Fruit fly (Drosophila melanogaster): ENCODE results near the gene CG43373.
A peak's percentile ranks its signal among the peaks of the same experiment; 100 is the strongest.

The CG43373 gene

dm6 chr3L:16483524-16484370 lies 59.4 kb downstream of the CG43373 start, which contains the start of gene aos (continued):
- TF ChIP-seq chn (GFP tag; optimal IDR thresholded peaks at IDR 0.05), result peak; percentile 55
- peak; percentile 75 for TF ChIP-seq nom (GFP tag; optimal IDR thresholded peaks at IDR 0.05)
- peak; percentile 71 for TF ChIP-seq lmd (GFP tag; IDR thresholded peaks at IDR 0.05)
- peak; percentile 62 for TF ChIP-seq Mrtf (GFP tag; IDR thresholded peaks at IDR 0.05)
- TF ChIP-seq CG4617 (GFP tag; optimal IDR thresholded peaks at IDR 0.05; ENCODE audit: borderline replicate concordance), result peak; percentile 43
- TF ChIP-seq ase (GFP tag; IDR thresholded peaks at IDR 0.05), result peak; percentile 34; the same call in 2 of the 3 replicates
- peak; percentile 68 for TF ChIP-seq E2f2 (GFP tag; IDR thresholded peaks at IDR 0.05)
- TF ChIP-seq HmgD (GFP tag; optimal IDR thresholded peaks at IDR 0.05), result no peak
- no peak for TF ChIP-seq btn (GFP tag; optimal IDR thresholded peaks at IDR 0.05)
- peak; percentile 79 for TF ChIP-seq NfI (GFP tag; optimal IDR thresholded peaks at IDR 0.05)
- peak; percentile 70 for TF ChIP-seq Elba2 (GFP tag; optimal IDR thresholded peaks at IDR 0.05)
- peak; percentile 17 for TF ChIP-seq CHES-1-like (GFP tag; optimal IDR thresholded peaks at IDR 0.05)
- TF ChIP-seq CG17612 (GFP tag; IDR thresholded peaks at IDR 0.05), result no peak
- TF ChIP-seq CG34376 (GFP tag; optimal IDR thresholded peaks at IDR 0.05), result no peak
- TF ChIP-seq Hsf (GFP tag; optimal IDR thresholded peaks at IDR 0.05), result peak; percentile 67
- peak; percentile 41; the same call in 1 of the 3 replicates for TF ChIP-seq CG7357 (GFP tag; IDR thresholded peaks at IDR 0.05)
- TF ChIP-seq croc (GFP tag; conservative IDR thresholded peaks at IDR 0.05), result peak; percentile 90
- no peak for TF ChIP-seq ci (GFP tag; IDR thresholded peaks at IDR 0.05)
- peak; percentile 99 for TF ChIP-seq CG7556 (GFP tag; optimal IDR thresholded peaks at IDR 0.05)
- TF ChIP-seq mld (GFP tag; IDR thresholded peaks at IDR 0.05; ENCODE audit: partially characterized antibody), result peak; percentile 36; the same call in 1 of the 3 replicates
- peak; percentile 18; the same call in 1 of the 2 replicates for TF ChIP-seq CG43689 (GFP tag; IDR thresholded peaks at IDR 0.05)
- TF ChIP-seq CG12071 (GFP tag; optimal IDR thresholded peaks at IDR 0.05), result no peak
- TF ChIP-seq Nf-YB (GFP tag; optimal IDR thresholded peaks at IDR 0.05), result peak; percentile 82
- no peak for TF ChIP-seq ERR (GFP tag; optimal IDR thresholded peaks at IDR 0.05)
- TF ChIP-seq Ets97D (GFP tag; optimal IDR thresholded peaks at IDR 0.05), result no peak
- TF ChIP-seq cg (GFP tag; optimal IDR thresholded peaks at IDR 0.05), result peak; percentile 64
- TF ChIP-seq Nf-YA (GFP tag; IDR thresholded peaks at IDR 0.05), result peak; percentile 70
- TF ChIP-seq D19A (tag; optimal IDR thresholded peaks at IDR 0.05), result peak; percentile 91
- TF ChIP-seq gt (GFP tag; IDR thresholded peaks at IDR 0.05), result peak; percentile 56; the same call in 1 of the 2 replicates
- peak; percentile 37 for TF ChIP-seq CG1647 (GFP tag; optimal IDR thresholded peaks at IDR 0.05)
- peak in 1 of 2 experiments; percentile 95 for TF ChIP-seq eve (GFP tag; optimal IDR thresholded peaks at IDR 0.05)
- TF ChIP-seq sim (GFP tag; IDR thresholded peaks at IDR 0.05), result peak; percentile 37; the same call in 1 of the 2 replicates
- TF ChIP-seq dati (GFP tag; IDR thresholded peaks at IDR 0.05), result no peak
- peak; percentile 84 for TF ChIP-seq CG6765 (GFP tag; optimal IDR thresholded peaks at IDR 0.05)
- peak; percentile 60 for TF ChIP-seq Awh (GFP tag; IDR thresholded peaks at IDR 0.05)
- TF ChIP-seq tio (GFP tag; optimal IDR thresholded peaks at IDR 0.05), result peak; percentile 93
- peak; percentile 89 for TF ChIP-seq zen (tag; optimal IDR thresholded peaks at IDR 0.05)
- TF ChIP-seq CG11247 (GFP tag; IDR thresholded peaks at IDR 0.05), result 0 out of 2 replicates have a peak, but pooled peaks have one; percentile 10
- TF ChIP-seq CG13123 (GFP tag; optimal IDR thresholded peaks at IDR 0.05), result peak; percentile 74
- TF ChIP-seq CG8388 (GFP tag; optimal IDR thresholded peaks at IDR 0.05), result peak; percentile 95
- peak; percentile 81 for TF ChIP-seq CG3065 (GFP tag; optimal IDR thresholded peaks at IDR 0.05)
- no peak; the same call in 1 of the 2 replicates for TF ChIP-seq onecut (GFP tag; IDR thresholded peaks at IDR 0.05)
- TF ChIP-seq CG6683 (GFP tag; optimal IDR thresholded peaks at IDR 0.05), result peak; percentile 84
- TF ChIP-seq tna (GFP tag; IDR thresholded peaks at IDR 0.05; ENCODE audit: partially characterized antibody), result no peak
- peak; percentile 78 for TF ChIP-seq CG4328 (GFP tag; optimal IDR thresholded peaks at IDR 0.05)
- TF ChIP-seq zf30C (GFP tag; optimal IDR thresholded peaks at IDR 0.05), result peak; percentile 97
- TF ChIP-seq CG7963 (GFP tag; IDR thresholded peaks at IDR 0.05; ENCODE audit: partially characterized antibody), result no peak
- TF ChIP-seq hb (GFP tag; IDR thresholded peaks at IDR 0.05; ENCODE audit: partially characterized antibody), result no peak
- TF ChIP-seq Tbp (GFP tag; optimal IDR thresholded peaks at IDR 0.05), result no peak
